Fruit fly (Drosophila melanogaster): ENCODE measurements around the gene Cad86C.

Cad86C gene

dm6 chr3R:10868427-10868962 is 41.6 kb downstream of the Cad86C start, which contains the start of the genes SelR and Tsp86D (continued):
- TF ChIP-seq CG4328 (GFP tag; optimal IDR thresholded peaks at IDR 0.05) (peak; percentile 65), hth (optimal IDR thresholded peaks at IDR 0.05) (no peak), CG2202 (tag; optimal IDR thresholded peaks at IDR 0.05) (no peak), ranshi (GFP tag; IDR thresholded peaks at IDR 0.05) (no peak), jumu (GFP tag; optimal IDR thresholded peaks at IDR 0.05) (no peak), Lhr (GFP tag; optimal IDR thresholded peaks at IDR 0.05) (peak; percentile 7), CG6854 (GFP tag; optimal IDR thresholded peaks at IDR 0.05) (peak; percentile 42), CG12659 (GFP tag; optimal IDR thresholded peaks at IDR 0.05) (peak; percentile 64), Dref (GFP tag; IDR thresholded peaks at IDR 0.05) (peak; percentile 44), dmrt11E (tag; optimal IDR thresholded peaks at IDR 0.05) (no peak), CG32772 (GFP tag; IDR thresholded peaks at IDR 0.05) (no peak), CG15269 (tag; optimal IDR thresholded peaks at IDR 0.05) (peak; percentile 35), CG8281 (tag; optimal IDR thresholded peaks at IDR 0.05) (no peak), unc-4 (GFP tag; IDR thresholded peaks at IDR 0.05; ENCODE audit: partially characterized antibody) (peak; percentile 66), Hmx (GFP tag; optimal IDR thresholded peaks at IDR 0.05) (no peak), gfzf (GFP tag; optimal IDR thresholded peaks at IDR 0.05) (peak; percentile 66), pum (GFP tag; optimal IDR thresholded peaks at IDR 0.05) (no peak), Hand (GFP tag; optimal IDR thresholded peaks at IDR 0.05) (peak; percentile 9), Bteb2 (GFP tag; optimal IDR thresholded peaks at IDR 0.05) (no peak), CG11560 (tag; IDR thresholded peaks at IDR 0.05) (no peak), ro (GFP tag; IDR thresholded peaks at IDR 0.05) (no peak), CG34422 (GFP tag; IDR thresholded peaks at IDR 0.05) (peak; percentile 70; the same call in 1 of the 3 replicates), caup (GFP tag; optimal IDR thresholded peaks at IDR 0.05; ENCODE audit: severe bottlenecking) (peak; percentile 42), gcm (GFP tag; optimal IDR thresholded peaks at IDR 0.05) (peak; percentile 66), Dbx (GFP tag; IDR thresholded peaks at IDR 0.05) (peak; percentile 28; the same call in 2 of the 3 replicates), CG3281 (GFP tag; optimal IDR thresholded peaks at IDR 0.05) (peak; percentile 69), lmd (GFP tag; IDR thresholded peaks at IDR 0.05) (no peak), CG8388 (GFP tag; optimal IDR thresholded peaks at IDR 0.05) (no peak), CG10147 (GFP tag; optimal IDR thresholded peaks at IDR 0.05) (peak; percentile 38), CG31388 (GFP tag; optimal IDR thresholded peaks at IDR 0.05) (no peak), Myb (GFP tag; optimal IDR thresholded peaks at IDR 0.05) (no peak), CG1603 (tag; optimal IDR thresholded peaks at IDR 0.05) (peak; percentile 69), CG8765 (GFP tag; IDR thresholded peaks at IDR 0.05) (no peak), CG4617 (GFP tag; optimal IDR thresholded peaks at IDR 0.05; ENCODE audit: borderline replicate concordance) (peak; percentile 86), Vsx1 (GFP tag; optimal IDR thresholded peaks at IDR 0.05) (peak; percentile 94), vfl (GFP tag; optimal IDR thresholded peaks at IDR 0.05) (no peak), CG32767 (GFP tag; IDR thresholded peaks at IDR 0.05) (peak; percentile 45; the same call in 1 of the 2 replicates), ind (GFP tag; optimal IDR thresholded peaks at IDR 0.05) (no peak), Xbp1 (GFP tag; optimal IDR thresholded peaks at IDR 0.05) (no peak), CG7987 (GFP tag; optimal IDR thresholded peaks at IDR 0.05) (peak; percentile 64), CG16863 (GFP tag; optimal IDR thresholded peaks at IDR 0.05) (no peak), zf30C (GFP tag; optimal IDR thresholded peaks at IDR 0.05) (no peak), Oaz (GFP tag; IDR thresholded peaks at IDR 0.05) (no peak), lola (GFP tag; optimal IDR thresholded peaks at IDR 0.05) (no peak), Tbp (GFP tag; optimal IDR thresholded peaks at IDR 0.05) (no peak), CTCF (GFP tag; optimal IDR thresholded peaks at IDR 0.05) (peak; percentile 65), CG16815 (GFP tag; optimal IDR thresholded peaks at IDR 0.05) (no peak), kay (GFP tag; optimal IDR thresholded peaks at IDR 0.05) (no peak), lbe (GFP tag; optimal IDR thresholded peaks at IDR 0.05) (no peak), ken (GFP tag; IDR thresholded peaks at IDR 0.05) (no peak), CG10979 (tag; optimal IDR thresholded peaks at IDR 0.05) (peak; percentile 24)
